Worm (Caenorhabditis elegans): ENCODE data around the gene ZC412.10.

ce11 chrV:14893355-14894050, 16.9 kb upstream of the ZC412.10 start, which contains the start of the genes mpst-2 and H12D21.5:
- TF ChIP-seq him-1 (tag; optimal IDR thresholded peaks at IDR 0.05) (no peak), tlf-1 (GFP tag; optimal IDR thresholded peaks at IDR 0.05) (no peak), let-526 (GFP tag; IDR thresholded peaks at IDR 0.05) (no peak), ama-1 (optimal IDR thresholded peaks at IDR 0.05) (no peak), ama-1 (GFP tag; optimal IDR thresholded peaks at IDR 0.05) (no peak), hrde-1 (tag; optimal IDR thresholded peaks at IDR 0.05; ENCODE audit: borderline replicate concordance) (no peak), nfya-1 (tag; optimal IDR thresholded peaks at IDR 0.05; ENCODE audit: borderline replicate concordance, insufficient read depth) (no peak), K11D2.4 (GFP tag; IDR thresholded peaks at IDR 0.05) (no peak), B0261.1 (tag; optimal IDR thresholded peaks at IDR 0.05) (no peak), nhr-27 (tag; optimal IDR thresholded peaks at IDR 0.05) (no peak)
